Fruit fly (Drosophila melanogaster) whole organism, wandering third instar larva: ENCODE measurements around the gene CG15431.

Experiments used
- Abd-B ChIP-seq: fragments of >200 bp; optimal IDR thresholded peaks from 2 replicates; lab custom pipeline; 2017; ENCODE audit warnings: missing biosample characterization, missing genetic modification characterization
- CG32264 ChIP-seq: fragments of 200-800 bp; sonication (Bioruptor generic); optimal IDR thresholded peaks from 2 replicates; lab custom pipeline; 2016; ENCODE audit warnings: missing biosample characterization, missing genetic modification characterization
- CG9705 ChIP-seq: fragments of 200-800 bp; sonication (Bioruptor generic); optimal IDR thresholded peaks from 2 replicates; lab custom pipeline; 2018; ENCODE audit warnings: missing biosample characterization, mild to moderate bottlenecking, missing genetic modification characterization
- Dfd ChIP-seq: fragments of >200 bp; optimal IDR thresholded peaks from 2 replicates; lab custom pipeline; 2017; ENCODE audit warnings: missing biosample characterization, missing genetic modification characterization
- Dif ChIP-seq: fragments of 200-275, 200-300 bp; sonication (Bioruptor generic); optimal IDR thresholded peaks from 2 replicates; lab custom pipeline; 2018; ENCODE audit warnings: missing biosample characterization, missing genetic modification characterization; ENCODE audit not compliant: partially characterized antibody
- Hnf4 ChIP-seq: fragments of 200-800 bp; sonication (Bioruptor generic); optimal IDR thresholded peaks from 2 replicates; lab custom pipeline; 2016; ENCODE audit warnings: missing biosample characterization, mild to moderate bottlenecking, missing genetic modification characterization
- Hr78 ChIP-seq: fragments of >200 bp; optimal IDR thresholded peaks from 2 replicates; lab custom pipeline; 2017; ENCODE audit warnings: missing biosample characterization, missing genetic modification characterization
- Jra ChIP-seq: sonication (Bioruptor generic); optimal IDR thresholded peaks from 2 replicates; lab custom pipeline; 2016; ENCODE audit warnings: missing biosample characterization, missing genetic modification characterization
- Mio ChIP-seq: sonication (Bioruptor generic); optimal IDR thresholded peaks from 2 replicates; lab custom pipeline; 2016; ENCODE audit warnings: missing biosample characterization, missing genetic modification characterization
- Myc ChIP-seq: fragments of >200 bp; optimal IDR thresholded peaks from 2 replicates; lab custom pipeline; 2017
- N ChIP-seq: fragments of >200 bp; optimal IDR thresholded peaks from 2 replicates; lab custom pipeline; 2018; ENCODE audit warnings: missing biosample characterization, missing external identifiers, missing genetic modification characterization
- Sp1 ChIP-seq: fragments of 200-800 bp; sonication (Bioruptor generic); optimal IDR thresholded peaks from 3 replicates; lab custom pipeline; 2019; ENCODE audit warnings: missing biosample characterization, mild to moderate bottlenecking, missing genetic modification characterization, moderate library complexity
- br ChIP-seq: fragments of 200-800 bp; sonication (Bioruptor generic); optimal IDR thresholded peaks from 2 replicates; lab custom pipeline; 2016; ENCODE audit warnings: missing biosample characterization, missing genetic modification characterization
- brk ChIP-seq: fragments of 200-800 bp; sonication (Bioruptor generic); optimal IDR thresholded peaks from 2 replicates; lab custom pipeline; 2016; ENCODE audit warnings: missing biosample characterization, mild to moderate bottlenecking, missing genetic modification characterization
- dl ChIP-seq, 2 experiments: fragments of 175-275, 200-275 bp in 1 of 2; fragments of 200-275 bp in 1 of 2; sonication (Bioruptor generic); optimal IDR thresholded peaks; lab custom pipeline; 2018; ENCODE audit warnings: mild to moderate bottlenecking in 2 of 2, missing biosample characterization in 2 of 2, missing genetic modification characterization in 2 of 2, moderate library complexity in 2 of 2; ENCODE audit not compliant: partially characterized antibody in 2 of 2, insufficient read depth in 1 of 2
- dmrt93B ChIP-seq: fragments of 200-800 bp; sonication (Bioruptor generic); optimal IDR thresholded peaks from 2 replicates; lab custom pipeline; 2018; ENCODE audit warnings: missing biosample characterization, mild to moderate bottlenecking, missing genetic modification characterization
- dsf ChIP-seq: sonication (Bioruptor generic); optimal IDR thresholded peaks from 2 replicates; lab custom pipeline; 2016; ENCODE audit warnings: missing biosample characterization, missing genetic modification characterization, borderline replicate concordance
- foxo ChIP-seq, 2 experiments: fragments of 200-800 bp; sonication (Bioruptor generic); optimal IDR thresholded peaks; 2 replicates in 1 of 2; 3 replicates in 1 of 2; lab custom pipeline; 2016 to 2017; ENCODE audit warnings: missing biosample characterization in 2 of 2, missing genetic modification characterization in 2 of 2
- fru ChIP-seq: fragments of 200-800 bp; sonication (Bioruptor generic); optimal IDR thresholded peaks from 3 replicates; lab custom pipeline; 2016; ENCODE audit warnings: missing biosample characterization, mild to moderate bottlenecking, missing genetic modification characterization
- h ChIP-seq: fragments of 200-800 bp; sonication (Bioruptor generic); optimal IDR thresholded peaks from 3 replicates; lab custom pipeline; 2016; ENCODE audit warnings: missing biosample characterization, mild to moderate bottlenecking, missing genetic modification characterization
- jim ChIP-seq: fragments of 175-275, 200-325 bp; sonication (Bioruptor generic); optimal IDR thresholded peaks from 2 replicates; lab custom pipeline; 2016; ENCODE audit warnings: missing biosample characterization, mild to moderate bottlenecking, missing genetic modification characterization
- lola ChIP-seq: fragments of >200 bp; optimal IDR thresholded peaks from 2 replicates; lab custom pipeline; 2017; ENCODE audit warnings: missing biosample characterization, missing genetic modification characterization
- psq ChIP-seq: fragments of 200-800 bp; sonication (Bioruptor generic); optimal IDR thresholded peaks from 3 replicates; lab custom pipeline; 2017; ENCODE audit warnings: missing biosample characterization, mild to moderate bottlenecking, missing genetic modification characterization, moderate library complexity
- sage ChIP-seq: fragments of 200-800 bp; sonication (Bioruptor generic); optimal IDR thresholded peaks from 2 replicates; lab custom pipeline; 2016; ENCODE audit warnings: missing biosample characterization, mild to moderate bottlenecking, missing genetic modification characterization
- sv ChIP-seq: fragments of 200-800 bp; sonication (Bioruptor generic); optimal IDR thresholded peaks from 3 replicates; lab custom pipeline; 2016; ENCODE audit warnings: missing biosample characterization, missing genetic modification characterization
- tai ChIP-seq: sonication (Bioruptor generic); optimal IDR thresholded peaks from 2 replicates; lab custom pipeline; 2016; ENCODE audit warnings: missing biosample characterization, missing genetic modification characterization
- usp ChIP-seq: fragments of >200 bp; optimal IDR thresholded peaks from 2 replicates; lab custom pipeline; 2017; ENCODE audit warnings: missing biosample characterization, missing genetic modification characterization
- woc ChIP-seq: sonication (Bioruptor generic); optimal IDR thresholded peaks from 2 replicates; lab custom pipeline; 2016; ENCODE audit warnings: missing biosample characterization, mild to moderate bottlenecking, missing genetic modification characterization

Gene CG15431

DNA sequence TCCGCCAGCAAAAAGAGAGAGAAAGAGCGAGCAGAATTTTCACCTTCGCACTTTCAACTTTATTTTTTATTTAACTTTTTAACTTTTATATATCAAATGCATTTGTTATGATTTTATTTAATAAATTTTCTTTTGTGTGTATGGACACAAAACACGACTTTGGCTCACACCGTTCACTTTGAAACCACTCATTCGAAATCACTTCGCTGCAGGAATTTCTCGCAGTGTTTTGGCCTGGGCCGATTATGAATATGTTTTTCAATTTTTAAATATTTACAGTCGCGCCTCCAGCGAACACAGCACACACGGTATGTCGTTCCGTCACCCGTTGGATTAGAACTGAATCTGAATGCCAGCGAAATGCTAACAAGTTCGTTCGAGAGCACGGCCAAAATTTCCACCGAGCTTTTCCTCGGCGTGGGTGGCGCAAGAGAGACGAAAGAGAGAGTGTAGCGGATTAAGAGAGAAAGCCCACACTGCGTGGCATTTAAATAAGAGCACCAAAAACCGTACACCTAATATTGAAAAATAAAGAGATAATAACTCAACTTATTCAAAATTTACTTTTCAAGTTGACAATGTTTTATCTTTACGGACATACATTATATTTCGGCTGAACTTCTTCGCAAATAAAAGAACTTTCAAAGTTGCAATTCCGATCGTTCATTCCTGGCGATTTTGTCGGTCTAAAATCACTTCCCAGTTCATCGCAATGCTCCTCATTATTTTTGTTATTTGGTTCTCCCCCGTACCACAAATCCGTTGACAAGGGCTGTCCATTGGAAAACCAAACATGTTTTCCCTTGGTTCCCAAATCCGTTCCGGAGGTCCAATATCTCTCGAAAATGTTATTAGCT is at the start of gene CG15431:
TSS of gene CG15431 (minus strand) at position 402 of the 857 bp plus-strand sequence.
- TF ChIP-seq foxo (GFP tag; optimal IDR thresholded peaks at IDR 0.05; lab: Kevin White, UChicago) (no peak), Jra (GFP tag; lab: Kevin White, UChicago) (no peak), sv (GFP tag; lab: Kevin White, UChicago) (no peak), Dfd (GFP tag; lab: Kevin White, UChicago) (no peak), Abd-B (GFP tag; lab: Kevin White, UChicago) (no peak), br (GFP tag; lab: Kevin White, UChicago) (no peak), sage (GFP tag; lab: Kevin White, UChicago) (no peak), dl (GFP tag; optimal IDR thresholded peaks at IDR 0.05; lab: Kevin White, UChicago; ENCODE audit: insufficient read depth in 1 of 2, partially characterized antibody in 2 of 2) (no peak), jim (GFP tag; lab: Kevin White, UChicago) (no peak), N (GFP tag; lab: Kevin White, UChicago) (no peak), Myc (no peak), dsf (GFP tag; lab: Kevin White, UChicago) (no peak), h (GFP tag; lab: Kevin White, UChicago) (no peak), Hnf4 (GFP tag; lab: Kevin White, UChicago) (no peak), Mio (no peak), Hr78 (GFP tag; lab: Kevin White, UChicago) (no peak), lola (GFP tag; lab: Kevin White, UChicago) (no peak)
- TF ChIP-seq, all 38 proteins: peak for 0

DNA sequence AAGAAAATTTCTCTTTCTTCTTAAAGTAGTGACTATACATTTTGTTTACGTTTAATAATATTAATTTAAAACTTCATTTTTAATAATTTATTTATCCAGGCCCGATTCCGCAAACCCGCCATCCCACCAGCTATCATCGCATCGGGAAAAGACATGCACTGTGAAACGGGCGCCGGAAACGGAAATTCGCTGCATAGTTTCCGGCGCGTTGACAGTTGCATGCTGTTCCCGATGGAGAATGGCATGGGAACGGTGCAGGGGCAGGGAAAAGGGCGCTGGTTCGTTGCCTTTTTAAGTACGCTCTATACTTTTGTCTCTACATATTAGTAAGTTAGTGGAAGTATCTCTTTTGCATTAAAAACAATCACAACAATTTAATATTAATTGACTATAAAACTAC is 36.9 kb upstream of the CG15431 start:
- TF ChIP-seq tai (GFP tag; lab: Kevin White, UChicago): no peak

DNA sequence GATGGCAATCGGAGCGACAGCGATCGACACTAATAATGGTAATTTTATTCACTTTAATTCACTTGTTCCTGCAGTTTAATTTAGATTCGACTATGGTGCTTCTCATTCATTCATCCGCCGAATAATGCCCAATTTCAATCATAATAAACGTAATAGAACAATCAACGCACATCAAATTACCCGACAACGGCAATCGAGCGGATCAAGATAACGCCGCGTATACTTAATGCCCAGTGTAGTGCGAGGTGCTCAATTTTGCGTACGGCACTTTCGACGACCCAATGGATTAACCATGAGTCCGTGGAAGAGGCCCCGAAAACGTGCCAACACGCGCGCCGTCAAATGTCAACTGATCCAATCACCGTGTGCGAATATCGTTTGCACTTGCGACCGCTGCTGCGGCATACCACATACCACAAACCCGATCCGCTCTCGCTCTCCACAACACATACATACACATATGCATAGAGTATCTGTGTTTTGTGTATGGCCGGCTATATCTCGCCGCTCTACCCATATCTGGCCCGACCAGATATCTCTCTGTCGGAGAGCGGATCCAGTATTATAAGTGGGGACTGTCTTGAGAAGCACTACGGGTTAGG is 35.7 kb upstream of the CG15431 start, which contains the start of gene ine:
TSS of gene ine (minus strand) at position 351 of the 602 bp plus-strand sequence.
- no peak for TF ChIP-seq br (GFP tag; lab: Kevin White, UChicago)
- TF ChIP-seq CG32264 (GFP tag; lab: Kevin White, UChicago): no peak
- peak; percentile 52 for TF ChIP-seq h (GFP tag; lab: Kevin White, UChicago)
- TF ChIP-seq foxo (GFP tag; optimal IDR thresholded peaks at IDR 0.05; lab: Kevin White, UChicago): no peak
- TF ChIP-seq Dif (GFP tag; lab: Kevin White, UChicago): peak; percentile 28
- no peak for TF ChIP-seq CG9705 (GFP tag; lab: Kevin White, UChicago)
- no peak for TF ChIP-seq brk
- no peak for TF ChIP-seq N (GFP tag; lab: Kevin White, UChicago)
- TF ChIP-seq Myc: no peak
- TF ChIP-seq, all 38 proteins: peak for 2

DNA sequence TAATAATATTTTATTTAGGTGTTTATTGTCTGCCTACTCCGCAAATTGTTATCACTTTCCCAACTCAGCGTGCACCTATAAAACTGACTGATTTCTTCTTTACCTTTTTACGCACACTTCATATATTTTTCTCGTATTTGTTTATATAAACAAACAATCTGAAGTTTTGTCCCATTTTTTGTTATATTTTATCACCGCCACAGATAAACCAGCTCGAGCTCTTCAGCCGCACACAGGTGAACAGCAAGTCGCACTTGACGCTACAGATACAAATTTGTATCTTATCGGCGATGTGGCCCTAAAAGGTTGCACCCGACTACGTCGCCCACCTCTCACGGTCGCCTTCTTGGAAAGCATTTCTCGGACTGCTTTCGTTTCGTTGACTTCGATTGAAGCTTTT is 34.3 kb upstream of the CG15431 start:
- TF ChIP-seq dmrt93B (GFP tag; lab: Kevin White, UChicago): no peak
- peak; percentile 22 for TF ChIP-seq h (GFP tag; lab: Kevin White, UChicago)
- peak; percentile 23 for TF ChIP-seq fru (GFP tag; lab: Kevin White, UChicago)

DNA sequence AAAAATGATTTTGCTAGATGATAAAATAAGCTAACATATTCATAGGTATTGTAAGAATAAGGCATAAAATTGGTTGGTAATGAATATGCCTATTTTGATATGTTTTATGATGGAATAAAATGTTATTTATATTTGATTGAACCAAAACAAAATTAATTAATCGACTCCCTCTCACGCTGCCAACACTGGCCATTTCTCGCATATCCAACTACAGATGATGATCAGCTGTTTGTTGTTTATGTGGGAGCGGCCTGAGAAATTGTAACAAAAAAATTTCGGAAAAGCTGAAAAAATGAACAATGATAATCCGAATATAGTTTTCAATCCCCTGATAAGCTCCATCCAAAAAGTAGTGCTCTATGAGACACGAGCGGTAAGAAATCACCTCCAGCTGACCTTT is 23.9 kb upstream of the CG15431 start, which contains the start of gene FIG4:
TSS of gene FIG4 (plus strand) at position 229 of the 400 bp plus-strand sequence.
- TF ChIP-seq Abd-B (GFP tag; lab: Kevin White, UChicago): no peak
- no peak for TF ChIP-seq usp
- peak; percentile 18 for TF ChIP-seq Myc
- no peak for TF ChIP-seq fru (GFP tag; lab: Kevin White, UChicago)
- no peak for TF ChIP-seq lola (GFP tag; lab: Kevin White, UChicago)
- TF ChIP-seq h (GFP tag; lab: Kevin White, UChicago): no peak
- TF ChIP-seq foxo (GFP tag; optimal IDR thresholded peaks at IDR 0.05; lab: Kevin White, UChicago): no peak
- TF ChIP-seq jim (GFP tag; lab: Kevin White, UChicago): no peak
- peak; percentile 74 for TF ChIP-seq woc (GFP tag; lab: Kevin White, UChicago)
- TF ChIP-seq CG32264 (GFP tag; lab: Kevin White, UChicago): no peak
- no peak for TF ChIP-seq psq (GFP tag; lab: Kevin White, UChicago)
- TF ChIP-seq Sp1 (GFP tag; lab: Kevin White, UChicago): no peak
- no peak for TF ChIP-seq N (GFP tag; lab: Kevin White, UChicago)
